Worm (Caenorhabditis elegans) whole organism, mixed stage, embryonic: ENCODE measurements around the gene F53F1.6.

Experiments
- bed-3 ChIP-seq: fragments of 200-800 bp; sonication (Bioruptor generic); optimal IDR thresholded peaks from 3 replicates; lab custom pipeline; 2018; ENCODE audit warnings: mild to moderate bottlenecking, missing genetic modification characterization, moderate library complexity, missing compliant biosample characterization
- blmp-1 ChIP-seq: fragments of 150-350 bp; optimal IDR thresholded peaks from 2 replicates; lab custom pipeline; 2014; ENCODE audit warnings: missing biosample characterization, missing genetic modification characterization
- ceh-39 ChIP-seq: fragments of 150-350 bp; optimal IDR thresholded peaks from 2 replicates; lab custom pipeline; 2014; ENCODE audit warnings: missing biosample characterization, missing genetic modification characterization
- ceh-43 ChIP-seq: fragments of 200-800 bp; sonication (Bioruptor generic); optimal IDR thresholded peaks from 2 replicates; lab custom pipeline; 2018; ENCODE audit warnings: mild to moderate bottlenecking, missing genetic modification characterization, moderate library complexity, missing compliant biosample characterization
- ceh-83 ChIP-seq: fragments of 200-800 bp; sonication (Bioruptor generic); optimal IDR thresholded peaks from 2 replicates; lab custom pipeline; 2018; ENCODE audit warnings: mild to moderate bottlenecking, missing genetic modification characterization, missing compliant biosample characterization
- cnd-1 ChIP-seq: fragments of 200-800 bp; sonication (Bioruptor generic); optimal IDR thresholded peaks from 2 replicates; lab custom pipeline; 2018; ENCODE audit warnings: mild to moderate bottlenecking, missing genetic modification characterization, missing compliant biosample characterization
- drap-1 ChIP-seq: fragments of 200-800 bp; sonication (Bioruptor generic); optimal IDR thresholded peaks from 3 replicates; lab custom pipeline; 2018; ENCODE audit warnings: mild to moderate bottlenecking, missing genetic modification characterization, missing compliant biosample characterization
- elt-1 ChIP-seq: sonication (generic microtip); optimal IDR thresholded peaks from 2 replicates; lab custom pipeline; 2017; ENCODE audit warnings: missing genetic modification characterization, mild to moderate bottlenecking, missing compliant biosample characterization, antibody characterized with exemption, moderate library complexity, borderline replicate concordance; ENCODE audit not compliant: insufficient read depth
- elt-3 ChIP-seq: fragments of 150-350 bp; optimal IDR thresholded peaks from 2 replicates; lab custom pipeline; 2014; ENCODE audit warnings: missing biosample characterization, missing genetic modification characterization
- flh-1 ChIP-seq: fragments of 200-800 bp; sonication (Bioruptor generic); optimal IDR thresholded peaks from 2 replicates; lab custom pipeline; 2018; ENCODE audit warnings: mild to moderate bottlenecking, missing genetic modification characterization, moderate library complexity, missing compliant biosample characterization
- ham-2 ChIP-seq: fragments of 200-800 bp; sonication (Bioruptor generic); optimal IDR thresholded peaks from 2 replicates; lab custom pipeline; 2018; ENCODE audit warnings: mild to moderate bottlenecking, missing genetic modification characterization, missing compliant biosample characterization
- hlh-1 ChIP-seq: fragments of 150-350 bp; optimal IDR thresholded peaks from 2 replicates; lab custom pipeline; 2014; ENCODE audit warnings: missing biosample characterization, missing genetic modification reagents, missing genetic modification characterization
- lin-13 ChIP-seq: fragments of 150-350 bp; optimal IDR thresholded peaks from 2 replicates; lab custom pipeline; 2014; ENCODE audit warnings: missing biosample characterization, missing genetic modification characterization
- mab-5 ChIP-seq: fragments of 150-350 bp; optimal IDR thresholded peaks from 2 replicates; lab custom pipeline; 2014; ENCODE audit warnings: missing biosample characterization, missing genetic modification characterization
- mls-2 ChIP-seq: sonication (generic microtip); optimal IDR thresholded peaks from 2 replicates; lab custom pipeline; 2016; ENCODE audit warnings: mild to moderate bottlenecking, missing genetic modification characterization, moderate library complexity, missing compliant biosample characterization
- nhr-12 ChIP-seq: fragments of 150-350 bp; optimal IDR thresholded peaks from 2 replicates; lab custom pipeline; 2014; ENCODE audit warnings: missing biosample characterization, missing genetic modification characterization
- nhr-237 ChIP-seq: fragments of 150-350 bp; optimal IDR thresholded peaks from 2 replicates; lab custom pipeline; 2014; ENCODE audit warnings: missing biosample characterization, missing genetic modification characterization
- sptf-1 ChIP-seq: sonication (generic microtip); optimal IDR thresholded peaks from 2 replicates; lab custom pipeline; 2017; ENCODE audit warnings: mild to moderate bottlenecking, missing genetic modification characterization, moderate library complexity, missing compliant biosample characterization
- unc-120 ChIP-seq: sonication (generic microtip); optimal IDR thresholded peaks from 2 replicates; lab custom pipeline; 2017; ENCODE audit warnings: missing genetic modification characterization, missing compliant biosample characterization; ENCODE audit not compliant: poor library complexity, severe bottlenecking
- unc-39 ChIP-seq: fragments of 150-350 bp; optimal IDR thresholded peaks from 2 replicates; lab custom pipeline; 2014; ENCODE audit warnings: missing biosample characterization, missing genetic modification characterization
- unc-62 ChIP-seq: fragments of 150-350 bp; optimal IDR thresholded peaks from 2 replicates; lab custom pipeline; 2014; ENCODE audit warnings: missing biosample characterization, missing genetic modification reagents, missing genetic modification characterization

The F53F1.6 gene

DNA sequence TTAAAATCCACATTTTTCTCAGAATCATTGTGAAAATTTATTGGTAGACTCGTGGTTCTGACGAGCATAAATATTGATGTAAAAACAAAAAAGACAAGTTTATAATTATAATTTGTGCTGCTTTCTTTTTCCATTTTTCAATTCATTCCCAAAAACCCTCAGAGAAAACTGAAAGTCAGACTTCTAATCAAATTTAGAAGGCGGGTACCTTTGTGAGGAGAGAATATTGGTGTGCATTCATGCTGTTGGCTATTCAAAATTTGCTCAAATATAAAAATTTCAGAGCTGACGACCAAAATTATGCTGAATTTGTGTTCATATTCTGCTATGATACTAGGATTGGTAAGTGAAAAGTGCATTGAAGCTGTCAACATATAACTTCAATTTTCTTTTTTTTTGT is 50.4 kb downstream of the F53F1.6 start, which contains the start of gene srx-125:
Gene srx-125 (plus strand): TSS at position 301 of the 400 bp plus-strand sequence.
- no peak for TF ChIP-seq elt-3 (tag; lab: Kevin White, UChicago)
- no peak for TF ChIP-seq unc-120 (tag; lab: Kevin White, UChicago)
- TF ChIP-seq drap-1 (GFP tag; lab: Kevin White, UChicago) = no peak
- TF ChIP-seq mab-5 (tag; lab: Kevin White, UChicago) = no peak
- no peak for TF ChIP-seq ceh-39 (tag; lab: Kevin White, UChicago)

DNA sequence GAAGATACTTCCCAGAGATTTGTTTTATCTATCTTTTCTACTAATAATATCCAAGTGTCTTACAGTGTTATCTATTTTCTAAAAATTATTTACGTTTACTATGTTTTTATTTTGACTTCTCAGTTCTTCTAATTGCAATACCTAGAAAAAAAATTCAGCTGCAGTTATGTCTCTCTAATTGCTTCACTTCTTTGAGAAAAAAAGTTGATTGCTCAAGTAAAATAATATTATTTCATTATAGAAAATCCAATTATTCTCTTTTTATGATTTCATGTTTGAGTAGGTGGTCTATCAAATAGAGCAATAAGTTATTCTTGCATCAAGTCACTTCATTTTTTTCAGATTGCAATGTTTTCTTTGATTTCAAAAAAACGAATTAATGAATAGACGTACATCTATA is 50.9 kb downstream of the F53F1.6 start:
- TF ChIP-seq nhr-12 = no peak
- no peak for TF ChIP-seq cnd-1 (tag; lab: Kevin White, UChicago)
- TF ChIP-seq nhr-237 = no peak
- TF ChIP-seq ceh-43 (GFP tag; lab: Kevin White, UChicago) = no peak
- TF ChIP-seq ceh-83 = no peak
- TF ChIP-seq bed-3 (GFP tag; lab: Kevin White, UChicago) = no peak
- no peak for TF ChIP-seq unc-120 (tag; lab: Kevin White, UChicago)
- TF ChIP-seq elt-3 (tag; lab: Kevin White, UChicago) = no peak
- no peak for TF ChIP-seq sptf-1
- TF ChIP-seq lin-13 (tag; lab: Kevin White, UChicago) = no peak
- TF ChIP-seq elt-1 (tag; lab: Kevin White, UChicago) = no peak
- TF ChIP-seq flh-1 (GFP tag; lab: Kevin White, UChicago) = no peak
- no peak for TF ChIP-seq hlh-1 (tag; lab: Kevin White, UChicago)
- TF ChIP-seq ham-2 (GFP tag; lab: Kevin White, UChicago) = no peak
- TF ChIP-seq mls-2 = no peak
- no peak for TF ChIP-seq mab-5 (tag; lab: Kevin White, UChicago)
- no peak for TF ChIP-seq unc-39 (tag; lab: Kevin White, UChicago)
- TF ChIP-seq unc-62 (GFP tag; lab: Kevin White, UChicago) = no peak
- TF ChIP-seq drap-1 (GFP tag; lab: Kevin White, UChicago) = no peak
- no peak for TF ChIP-seq blmp-1 (tag; lab: Kevin White, UChicago)
- TF ChIP-seq, all 35 proteins: peak for 0
